Worm (Caenorhabditis elegans) whole organism, mixed stage, embryonic: Measurements from ENCODE around the gene B0507.7.

ENCODE experiments used
- ceh-39 ChIP-seq: fragments of 150-350 bp; optimal IDR thresholded peaks from 2 replicates; lab custom pipeline; 2014; ENCODE audit warnings: missing biosample characterization, missing genetic modification characterization
- elt-3 ChIP-seq: fragments of 150-350 bp; optimal IDR thresholded peaks from 2 replicates; lab custom pipeline; 2014; ENCODE audit warnings: missing biosample characterization, missing genetic modification characterization
- ham-2 ChIP-seq: fragments of 200-800 bp; sonication (Bioruptor generic); optimal IDR thresholded peaks from 2 replicates; lab custom pipeline; 2018; ENCODE audit warnings: mild to moderate bottlenecking, missing genetic modification characterization, missing compliant biosample characterization
- lin-32 ChIP-seq: fragments of 200-800 bp; sonication (Bioruptor generic); optimal IDR thresholded peaks from 2 replicates; lab custom pipeline; 2018; ENCODE audit warnings: mild to moderate bottlenecking, missing genetic modification characterization, missing compliant biosample characterization
- nhr-12 ChIP-seq: fragments of 150-350 bp; optimal IDR thresholded peaks from 2 replicates; lab custom pipeline; 2014; ENCODE audit warnings: missing biosample characterization, missing genetic modification characterization
- nhr-237 ChIP-seq: fragments of 150-350 bp; optimal IDR thresholded peaks from 2 replicates; lab custom pipeline; 2014; ENCODE audit warnings: missing biosample characterization, missing genetic modification characterization
- nhr-76 ChIP-seq: sonication (generic microtip); optimal IDR thresholded peaks from 2 replicates; lab custom pipeline; 2017; ENCODE audit warnings: missing biosample characterization, missing genetic modification characterization
- pha-4 ChIP-seq: fragments of 150-350 bp; optimal IDR thresholded peaks from 2 replicates; lab custom pipeline; 2018; ENCODE audit warnings: missing biosample characterization, missing genetic modification reagents, missing genetic modification characterization
- sem-2 ChIP-seq: fragments of 200-800 bp; sonication (Bioruptor generic); optimal IDR thresholded peaks from 2 replicates; lab custom pipeline; 2018; ENCODE audit warnings: mild to moderate bottlenecking, missing genetic modification characterization, missing compliant biosample characterization
- snpc-4 ChIP-seq: fragments of 150-350 bp; optimal IDR thresholded peaks from 2 replicates; lab custom pipeline; 2014; ENCODE audit warnings: missing biosample characterization, missing genetic modification characterization
- unc-39 ChIP-seq: fragments of 150-350 bp; optimal IDR thresholded peaks from 2 replicates; lab custom pipeline; 2014; ENCODE audit warnings: missing biosample characterization, missing genetic modification characterization
- unc-62 ChIP-seq: fragments of 150-350 bp; optimal IDR thresholded peaks from 2 replicates; lab custom pipeline; 2014; ENCODE audit warnings: missing biosample characterization, missing genetic modification reagents, missing genetic modification characterization
- ztf-11 ChIP-seq: fragments of 150-350 bp; optimal IDR thresholded peaks from 2 replicates; lab custom pipeline; 2014; ENCODE audit warnings: missing biosample characterization, missing genetic modification characterization

ce11 chrV:8732934-8733333 is 25.6 kb downstream of the B0507.7 start, which contains the start of gene ZC196.4:
- TF ChIP-seq nhr-237 (tag; lab: Kevin White, UChicago): no peak
- no peak for TF ChIP-seq nhr-76
- no peak for TF ChIP-seq snpc-4 (tag; lab: Kevin White, UChicago)
- TF ChIP-seq elt-3 (tag; lab: Kevin White, UChicago): no peak
- no peak for TF ChIP-seq ceh-39 (tag; lab: Kevin White, UChicago)
- no peak for TF ChIP-seq unc-62 (GFP tag; lab: Kevin White, UChicago)
- TF ChIP-seq pha-4 (tag; lab: Kevin White, UChicago): no peak
- no peak for TF ChIP-seq sem-2
- TF ChIP-seq lin-32: no peak
- TF ChIP-seq ztf-11 (tag; lab: Kevin White, UChicago): no peak
- TF ChIP-seq ham-2 (GFP tag; lab: Kevin White, UChicago): no peak
- TF ChIP-seq nhr-12: no peak
- TF ChIP-seq unc-39 (tag; lab: Kevin White, UChicago): no peak
